Worm (Caenorhabditis elegans) whole organism, L2 larva: ENCODE data around the gene clec-56.

ENCODE experiments used
- alr-1 ChIP-seq: fragments of 150-350 bp; optimal IDR thresholded peaks from 2 replicates; lab custom pipeline; 2014; ENCODE audit warnings: missing biosample characterization, missing genetic modification characterization
- aly-2 ChIP-seq: fragments of 150-350 bp; optimal IDR thresholded peaks from 2 replicates; lab custom pipeline; 2014; ENCODE audit warnings: missing biosample characterization, missing genetic modification characterization
- ama-1 ChIP-seq: fragments of 150-350 bp; optimal IDR thresholded peaks from 2 replicates; lab custom pipeline; 2018; ENCODE audit warnings: inconsistent platforms
- ceh-82 ChIP-seq: fragments of 150-350 bp; optimal IDR thresholded peaks from 2 replicates; lab custom pipeline; 2014; ENCODE audit warnings: missing biosample characterization, missing genetic modification characterization
- fos-1 ChIP-seq: fragments of 150-350 bp; optimal IDR thresholded peaks from 2 replicates; lab custom pipeline; 2014; ENCODE audit warnings: missing biosample characterization, missing genetic modification characterization
- lin-39 ChIP-seq: fragments of 150-350 bp; optimal IDR thresholded peaks from 2 replicates; lab custom pipeline; 2014; ENCODE audit warnings: missing biosample characterization, missing genetic modification reagents, missing genetic modification characterization
- lsy-2 ChIP-seq, 2 experiments: fragments of 150-350 bp in 1 of 2; sonication (generic microtip) in 1 of 2; optimal IDR thresholded peaks; 2 replicates each; lab custom pipeline; 2014 to 2017; ENCODE audit warnings: missing biosample characterization in 2 of 2, missing genetic modification characterization in 2 of 2
- nhr-11 ChIP-seq: fragments of 150-350 bp; optimal IDR thresholded peaks from 2 replicates; lab custom pipeline; 2014; ENCODE audit warnings: missing biosample characterization, missing genetic modification characterization
- nhr-25 ChIP-seq: fragments of 150-350 bp; sonication (generic microtip); optimal IDR thresholded peaks from 3 replicates; lab custom pipeline; 2014; ENCODE audit warnings: missing biosample characterization, missing genetic modification characterization

DNA sequence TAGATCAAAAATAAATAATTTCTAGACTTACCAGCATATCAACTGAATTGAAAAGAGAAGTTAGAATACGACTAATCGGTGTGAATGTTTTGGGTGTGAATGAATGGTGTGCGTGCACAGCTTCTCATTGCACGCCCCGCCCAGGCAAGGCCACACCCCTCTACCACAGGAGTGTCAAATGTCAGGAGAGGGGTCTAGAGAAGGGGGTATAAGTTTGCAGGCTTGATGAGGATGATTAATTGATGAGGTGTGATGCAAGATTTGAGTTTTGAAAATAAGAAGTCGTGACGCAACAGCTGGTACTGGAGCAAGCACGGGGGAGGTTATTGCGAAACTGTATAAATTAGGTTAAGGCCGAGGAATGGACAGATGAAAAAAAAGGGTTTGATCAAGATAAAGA is 41.9 kb upstream of the clec-56 start, which contains the start of gene egl-1:
- no peak for TF ChIP-seq lin-39 (tag; lab: Kevin White, UChicago)
- TF ChIP-seq nhr-25 (tag; lab: Kevin White, UChicago): no peak
- TF ChIP-seq lsy-2 (tag; optimal IDR thresholded peaks at IDR 0.05; lab: Kevin White, UChicago): no peak
- no peak for TF ChIP-seq aly-2 (tag; lab: Kevin White, UChicago)
- no peak for TF ChIP-seq alr-1
- no peak for TF ChIP-seq fos-1 (tag; lab: Kevin White, UChicago)
- no peak for TF ChIP-seq nhr-11 (tag; lab: Kevin White, UChicago)
- no peak for TF ChIP-seq ama-1 (lab: Kevin White, UChicago)
- TF ChIP-seq ceh-82: no peak
